Worm (Caenorhabditis elegans): ENCODE results near the gene F35G12.12.

F35G12.12 gene

DNA sequence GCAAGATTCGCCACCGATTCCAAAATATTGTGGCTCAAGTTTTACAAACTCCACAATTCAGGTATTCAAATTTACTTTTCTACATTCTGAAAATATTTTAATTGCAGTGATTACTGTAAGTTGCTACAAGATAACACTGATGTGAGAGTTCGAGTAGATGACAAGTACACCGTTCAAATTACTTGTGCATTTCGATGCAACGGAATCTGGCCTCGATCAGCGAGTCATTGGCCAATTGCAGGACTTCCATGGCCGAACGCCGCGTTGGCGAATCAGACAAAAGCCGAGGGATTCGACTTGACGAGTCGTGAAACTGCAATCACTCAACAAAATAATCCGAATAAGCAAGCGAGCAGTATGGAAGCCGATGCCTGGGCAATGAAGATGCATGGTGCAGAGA, 19.7 kb downstream of the F35G12.12 start:
- TF ChIP-seq nhr-77 (tag; optimal IDR thresholded peaks at IDR 0.05) (no peak), C34F6.9 (tag; optimal IDR thresholded peaks at IDR 0.05) (no peak), ztf-1 (GFP tag; conservative IDR thresholded peaks at IDR 0.05) (no peak), nhr-237 (tag; optimal IDR thresholded peaks at IDR 0.05) (no peak), unc-55 (GFP tag; optimal IDR thresholded peaks at IDR 0.05) (no peak), unc-39 (tag; optimal IDR thresholded peaks at IDR 0.05) (no peak), lsy-2 (tag; optimal IDR thresholded peaks at IDR 0.05) (no peak), peb-1 (tag; optimal IDR thresholded peaks at IDR 0.05) (no peak), nhr-12 (tag; optimal IDR thresholded peaks at IDR 0.05) (no peak), ceh-16 (tag; optimal IDR thresholded peaks at IDR 0.05) (no peak), ceh-82 (tag; optimal IDR thresholded peaks at IDR 0.05) (no peak), Y55F3AM.14 (GFP tag; optimal IDR thresholded peaks at IDR 0.05) (no peak), aly-2 (tag; optimal IDR thresholded peaks at IDR 0.05) (no peak), lin-11 (tag; optimal IDR thresholded peaks at IDR 0.05) (no peak), nhr-21 (tag; optimal IDR thresholded peaks at IDR 0.05) (no peak), R02D3.7 (tag; optimal IDR thresholded peaks at IDR 0.05) (no peak), ztf-11 (tag; optimal IDR thresholded peaks at IDR 0.05) (no peak), alr-1 (tag; optimal IDR thresholded peaks at IDR 0.05) (no peak), fos-1 (tag; optimal IDR thresholded peaks at IDR 0.05) (no peak), nhr-23 (tag; optimal IDR thresholded peaks at IDR 0.05) (no peak)

ce11 chrIII:4603837-4604236, 22.2 kb downstream of the F35G12.12 start:
- no peak for TF ChIP-seq nhr-11 (tag; optimal IDR thresholded peaks at IDR 0.05)

DNA sequence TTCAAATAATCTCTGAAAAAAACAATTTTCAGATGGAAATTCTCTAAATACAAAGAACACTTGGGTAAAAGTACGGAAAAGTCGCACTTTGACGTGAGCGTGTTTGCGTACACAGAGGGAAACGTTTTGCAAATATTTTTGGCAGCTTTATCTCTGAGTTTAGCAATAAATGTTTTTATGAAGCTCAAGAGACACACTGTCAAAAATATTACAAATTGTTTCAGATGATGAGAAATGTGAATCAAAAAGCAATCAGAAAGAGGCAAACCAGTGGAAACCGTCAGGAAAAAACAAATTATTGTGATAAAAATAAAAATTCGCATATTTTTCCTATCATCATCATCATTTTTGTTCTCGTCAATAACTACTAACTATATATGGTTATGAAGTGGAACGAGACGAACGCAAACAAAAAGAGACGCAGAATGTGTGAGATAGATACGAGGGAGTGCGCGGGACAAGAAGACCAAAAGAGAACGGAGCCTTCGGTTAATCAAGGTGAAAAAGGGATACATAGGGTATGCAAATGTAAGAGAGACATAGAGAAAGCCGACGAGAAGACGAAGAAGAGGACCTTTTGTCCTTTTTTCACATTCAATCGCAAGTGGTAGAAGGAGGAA, 30.8 kb downstream of the F35G12.12 start, which contains the start of gene sel-2:
sel-2 (minus strand) TSS at position 51 of the 620 bp plus-strand sequence.
- no peak for TF ChIP-seq mab-5 (tag; optimal IDR thresholded peaks at IDR 0.05)
- no peak for TF ChIP-seq Y55F3AM.14 (GFP tag; optimal IDR thresholded peaks at IDR 0.05)
- peak; percentile 30 for TF ChIP-seq F13H6.1 (tag; optimal IDR thresholded peaks at IDR 0.05)
- no peak for TF ChIP-seq lin-13 (GFP tag; optimal IDR thresholded peaks at IDR 0.05)
- TF ChIP-seq elt-1 (tag; optimal IDR thresholded peaks at IDR 0.05) = no peak
- TF ChIP-seq nhr-77 (tag; optimal IDR thresholded peaks at IDR 0.05) = no peak
- no peak for TF ChIP-seq skn-1 (tag; optimal IDR thresholded peaks at IDR 0.05)
- no peak for TF ChIP-seq mdl-1 (tag; optimal IDR thresholded peaks at IDR 0.05)
- TF ChIP-seq unc-39 (tag; optimal IDR thresholded peaks at IDR 0.05) = no peak
- TF ChIP-seq blmp-1 (tag; optimal IDR thresholded peaks at IDR 0.05; ENCODE audit: insufficient read depth) = no peak
- no peak for TF ChIP-seq ceh-16 (tag; optimal IDR thresholded peaks at IDR 0.05)
- TF ChIP-seq nhr-23 (tag; optimal IDR thresholded peaks at IDR 0.05) = no peak
- TF ChIP-seq ztf-11 (tag; optimal IDR thresholded peaks at IDR 0.05) = no peak
- no peak for TF ChIP-seq nhr-21 (tag; optimal IDR thresholded peaks at IDR 0.05)
- no peak for TF ChIP-seq ztf-1 (GFP tag; conservative IDR thresholded peaks at IDR 0.05)
- TF ChIP-seq aly-2 (tag; optimal IDR thresholded peaks at IDR 0.05) = no peak
- peak; percentile 65 for TF ChIP-seq C34F6.9 (tag; optimal IDR thresholded peaks at IDR 0.05)
- no peak for TF ChIP-seq mbf-1 (tag; optimal IDR thresholded peaks at IDR 0.05)
- TF ChIP-seq dmd-4 (tag; optimal IDR thresholded peaks at IDR 0.05) = no peak
- TF ChIP-seq peb-1 (tag; optimal IDR thresholded peaks at IDR 0.05) = no peak
- no peak for TF ChIP-seq elt-3 (tag; optimal IDR thresholded peaks at IDR 0.05)
- TF ChIP-seq crh-2 (tag; optimal IDR thresholded peaks at IDR 0.05) = no peak
- no peak for TF ChIP-seq fos-1 (tag; optimal IDR thresholded peaks at IDR 0.05)
- no peak for TF ChIP-seq sma-3 (GFP tag; optimal IDR thresholded peaks at IDR 0.05)
- TF ChIP-seq alr-1 (tag; optimal IDR thresholded peaks at IDR 0.05) = no peak
- peak; percentile 47 for TF ChIP-seq nhr-25 (tag; optimal IDR thresholded peaks at IDR 0.05)
- TF ChIP-seq nhr-129 (tag; optimal IDR thresholded peaks at IDR 0.05) = peak; percentile 7
- no peak for TF ChIP-seq egl-27 (tag; optimal IDR thresholded peaks at IDR 0.05)
- no peak for TF ChIP-seq ceh-82 (tag; optimal IDR thresholded peaks at IDR 0.05)
- TF ChIP-seq snpc-4 (tag; optimal IDR thresholded peaks at IDR 0.05) = no peak
- no peak for TF ChIP-seq unc-62 (GFP tag; optimal IDR thresholded peaks at IDR 0.05)
- peak in 1 of 2 experiments; percentile 36 for TF ChIP-seq lsy-2 (tag; optimal IDR thresholded peaks at IDR 0.05)
- no peak for TF ChIP-seq ztf-4 (tag; optimal IDR thresholded peaks at IDR 0.05)
- TF ChIP-seq sem-4 (tag; optimal IDR thresholded peaks at IDR 0.05) = no peak
- TF ChIP-seq unc-55 (GFP tag; optimal IDR thresholded peaks at IDR 0.05) = peak; percentile 36
- no peak for TF ChIP-seq zag-1 (tag; optimal IDR thresholded peaks at IDR 0.05)
- no peak for TF ChIP-seq lin-39 (tag; optimal IDR thresholded peaks at IDR 0.05)
- TF ChIP-seq ZK546.5 (tag; optimal IDR thresholded peaks at IDR 0.05) = no peak
- no peak for TF ChIP-seq nhr-10 (tag; optimal IDR thresholded peaks at IDR 0.05)
- peak; percentile 50 for TF ChIP-seq sma-9 (GFP tag; optimal IDR thresholded peaks at IDR 0.05)
- no peak for TF ChIP-seq sma-9 (tag; optimal IDR thresholded peaks at IDR 0.05)
- TF ChIP-seq R02D3.7 (tag; optimal IDR thresholded peaks at IDR 0.05) = no peak
- TF ChIP-seq lin-11 (tag; optimal IDR thresholded peaks at IDR 0.05) = no peak
- TF ChIP-seq gmeb-1 (tag; optimal IDR thresholded peaks at IDR 0.05) = no peak
- no peak for TF ChIP-seq nhr-237 (tag; optimal IDR thresholded peaks at IDR 0.05)
- TF ChIP-seq nhr-12 (tag; optimal IDR thresholded peaks at IDR 0.05) = no peak
- no peak for TF ChIP-seq nhr-6 (tag; optimal IDR thresholded peaks at IDR 0.05)
- TF ChIP-seq nhr-11 (tag; optimal IDR thresholded peaks at IDR 0.05) = no peak

Measured in whole organism, L2 larva.